Worm (Caenorhabditis elegans) whole organism, L1 larva: ENCODE data around the gene lipl-2.

Experiments
- aly-2 ChIP-seq: fragments of 150-350 bp; optimal IDR thresholded peaks from 2 replicates; lab custom pipeline; 2014; ENCODE audit warnings: missing biosample characterization, missing genetic modification characterization
- grh-1 ChIP-seq: fragments of 200-800 bp; sonication (Bioruptor generic); IDR thresholded peaks from 2 replicates; pipeline ENCODE4 v1.3.6; 2022; ENCODE audit warnings: missing genetic modification reagents, missing genetic modification characterization, missing compliant biosample characterization

- TF ChIP-seq grh-1: no peak
- no peak for TF ChIP-seq aly-2
These were observed 4.6 kb upstream of the lipl-2 start, which contains the start of gene F46B6.6 for ce11 chrV:9786721-9787131.
